Worm (Caenorhabditis elegans) whole organism, L3 larva: ENCODE measurements around the gene prp-39.

Experiments used
- R02D3.7 ChIP-seq: fragments of 150-350 bp; optimal IDR thresholded peaks from 2 replicates; lab custom pipeline; 2014; ENCODE audit warnings: missing biosample characterization, missing genetic modification characterization
- ZK546.5 ChIP-seq: sonication (generic microtip); optimal IDR thresholded peaks from 2 replicates; lab custom pipeline; 2017; ENCODE audit warnings: missing biosample characterization, missing genetic modification characterization
- aly-2 ChIP-seq: fragments of 150-350 bp; optimal IDR thresholded peaks from 2 replicates; lab custom pipeline; 2014; ENCODE audit warnings: missing biosample characterization, missing genetic modification characterization
- ama-1 ChIP-seq: fragments of 150-350 bp; optimal IDR thresholded peaks from 2 replicates; lab custom pipeline; 2018
- ceh-16 ChIP-seq: sonication (generic microtip); optimal IDR thresholded peaks from 2 replicates; lab custom pipeline; 2017; ENCODE audit warnings: missing biosample characterization, missing genetic modification characterization
- ceh-28 ChIP-seq: fragments of 150-350 bp; optimal IDR thresholded peaks from 2 replicates; lab custom pipeline; 2014; ENCODE audit warnings: missing biosample characterization, missing genetic modification reagents, missing genetic modification characterization
- ceh-82 ChIP-seq: fragments of 150-350 bp; optimal IDR thresholded peaks from 2 replicates; lab custom pipeline; 2014; ENCODE audit warnings: missing biosample characterization, missing genetic modification characterization
- ceh-9 ChIP-seq: sonication (generic microtip); optimal IDR thresholded peaks from 2 replicates; lab custom pipeline; 2018; ENCODE audit warnings: missing biosample characterization, missing genetic modification characterization
- daf-12 ChIP-seq: fragments of 150-350 bp; optimal IDR thresholded peaks from 2 replicates; lab custom pipeline; 2014; ENCODE audit warnings: missing biosample characterization, missing genetic modification reagents, missing genetic modification characterization
- egl-27 ChIP-seq: sonication (generic microtip); optimal IDR thresholded peaks from 4 replicates; lab custom pipeline; 2017; ENCODE audit warnings: missing biosample characterization, missing genetic modification reagents, missing genetic modification characterization
- egl-5 ChIP-seq: fragments of 150-350 bp; optimal IDR thresholded peaks from 2 replicates; lab custom pipeline; 2017; ENCODE audit warnings: missing biosample characterization, missing genetic modification reagents, missing genetic modification characterization, inconsistent platforms
- elt-1 ChIP-seq: fragments of 150-350 bp; optimal IDR thresholded peaks from 2 replicates; lab custom pipeline; 2014; ENCODE audit warnings: missing biosample characterization, missing genetic modification characterization
- elt-2 ChIP-seq: sonication (generic microtip); optimal IDR thresholded peaks from 2 replicates; lab custom pipeline; 2016; ENCODE audit warnings: missing genetic modification reagents, mild to moderate bottlenecking, missing genetic modification characterization, missing compliant biosample characterization
- elt-3 ChIP-seq, 3 experiments: fragments of 150-350 bp in 1 of 3; sonication (generic microtip) in 2 of 3; optimal IDR thresholded peaks; 2 replicates in 2 of 3; 4 replicates in 1 of 3; lab custom pipeline; 2014 to 2017; ENCODE audit warnings: missing biosample characterization in 3 of 3, missing genetic modification characterization in 3 of 3
- eor-1 ChIP-seq, 2 experiments: fragments of 150-350 bp; optimal IDR thresholded peaks; 2 replicates each; lab custom pipeline; 2014 to 2018; ENCODE audit warnings: missing biosample characterization in 2 of 2, missing genetic modification characterization in 2 of 2
- fkh-10 ChIP-seq: sonication (generic microtip); optimal IDR thresholded peaks from 2 replicates; lab custom pipeline; 2017; ENCODE audit warnings: missing biosample characterization, missing genetic modification reagents, missing genetic modification characterization
- fkh-2 ChIP-seq: fragments of 150-350 bp; optimal IDR thresholded peaks from 2 replicates; lab custom pipeline; 2014; ENCODE audit warnings: missing biosample characterization, missing genetic modification reagents, missing genetic modification characterization
- fos-1 ChIP-seq: fragments of 150-350 bp; optimal IDR thresholded peaks from 2 replicates; lab custom pipeline; 2014; ENCODE audit warnings: missing biosample characterization, missing genetic modification characterization
- hmg-11 ChIP-seq: sonication (generic microtip); optimal IDR thresholded peaks from 2 replicates; lab custom pipeline; 2016; ENCODE audit warnings: missing genetic modification characterization, missing compliant biosample characterization
- jun-1 ChIP-seq: fragments of 150-350 bp; optimal IDR thresholded peaks from 2 replicates; lab custom pipeline; 2014; ENCODE audit warnings: missing biosample characterization, missing genetic modification reagents, missing genetic modification characterization
- lin-15B ChIP-seq: fragments of 150-350 bp; optimal IDR thresholded peaks from 2 replicates; lab custom pipeline; 2014; ENCODE audit warnings: missing biosample characterization, missing genetic modification characterization
- lin-39 ChIP-seq: fragments of 150-350 bp; optimal IDR thresholded peaks from 2 replicates; lab custom pipeline; 2018; ENCODE audit warnings: missing biosample characterization, missing genetic modification reagents, missing genetic modification characterization
- lsy-12 ChIP-seq: sonication (generic microtip); optimal IDR thresholded peaks from 2 replicates; lab custom pipeline; 2016; ENCODE audit warnings: mild to moderate bottlenecking, missing genetic modification characterization, missing compliant biosample characterization
- mdl-1 ChIP-seq: fragments of 150-350 bp; optimal IDR thresholded peaks from 2 replicates; lab custom pipeline; 2014; ENCODE audit warnings: missing biosample characterization, missing genetic modification characterization
- mml-1 ChIP-seq: fragments of 150-350 bp; sonication (generic microtip); optimal IDR thresholded peaks from 3 replicates; lab custom pipeline; 2014; ENCODE audit warnings: missing biosample characterization, missing genetic modification characterization
- nfya-1 ChIP-seq: sonication (generic microtip); optimal IDR thresholded peaks from 2 replicates; lab custom pipeline; 2017; ENCODE audit warnings: missing genetic modification characterization, mild to moderate bottlenecking, missing compliant biosample characterization, antibody characterized with exemption, moderate library complexity; ENCODE audit not compliant: insufficient read depth
- nhr-11 ChIP-seq: fragments of 150-350 bp; optimal IDR thresholded peaks from 2 replicates; lab custom pipeline; 2014; ENCODE audit warnings: missing biosample characterization, missing genetic modification characterization
- nhr-12 ChIP-seq: fragments of 150-350 bp; optimal IDR thresholded peaks from 2 replicates; lab custom pipeline; 2014; ENCODE audit warnings: missing biosample characterization, missing genetic modification characterization
- nhr-23 ChIP-seq: fragments of 150-350 bp; optimal IDR thresholded peaks from 2 replicates; lab custom pipeline; 2014; ENCODE audit warnings: missing biosample characterization, missing genetic modification reagents, missing genetic modification characterization
- nhr-237 ChIP-seq: fragments of 150-350 bp; optimal IDR thresholded peaks from 2 replicates; lab custom pipeline; 2014; ENCODE audit warnings: missing biosample characterization, missing genetic modification characterization
- nhr-25 ChIP-seq: sonication (generic microtip); optimal IDR thresholded peaks from 2 replicates; lab custom pipeline; 2017; ENCODE audit warnings: missing biosample characterization, missing genetic modification characterization
- nhr-28 ChIP-seq: fragments of 150-350 bp; optimal IDR thresholded peaks from 2 replicates; lab custom pipeline; 2014; ENCODE audit warnings: missing biosample characterization, missing genetic modification characterization
- nhr-43 ChIP-seq: sonication (generic microtip); optimal IDR thresholded peaks from 2 replicates; lab custom pipeline; 2016; ENCODE audit warnings: mild to moderate bottlenecking, missing genetic modification characterization, missing compliant biosample characterization; ENCODE audit not compliant: poor library complexity, severe bottlenecking
- nhr-67 ChIP-seq: fragments of 150-350 bp; optimal IDR thresholded peaks from 2 replicates; lab custom pipeline; 2014; ENCODE audit warnings: missing biosample characterization, missing genetic modification characterization
- nhr-76 ChIP-seq: fragments of 150-350 bp; sonication (generic microtip); optimal IDR thresholded peaks from 5 replicates; lab custom pipeline; 2014; ENCODE audit warnings: missing biosample characterization, missing genetic modification characterization
- nhr-77 ChIP-seq: fragments of 150-350 bp; optimal IDR thresholded peaks from 2 replicates; lab custom pipeline; 2014; ENCODE audit warnings: missing biosample characterization, missing genetic modification characterization
- pha-4 ChIP-seq: fragments of 150-350 bp; optimal IDR thresholded peaks from 2 replicates; lab custom pipeline; 2014; ENCODE audit warnings: missing biosample characterization, missing genetic modification reagents, missing genetic modification characterization
- pqm-1 ChIP-seq: fragments of 150-350 bp; optimal IDR thresholded peaks from 2 replicates; lab custom pipeline; 2017; ENCODE audit warnings: missing biosample characterization, missing genetic modification characterization, inconsistent platforms
- sea-2 ChIP-seq: fragments of 150-350 bp; sonication (generic microtip); optimal IDR thresholded peaks from 4 replicates; lab custom pipeline; 2014; ENCODE audit warnings: missing biosample characterization, missing genetic modification reagents, missing genetic modification characterization
- skn-1 ChIP-seq: fragments of 150-350 bp; optimal IDR thresholded peaks from 2 replicates; lab custom pipeline; 2014; ENCODE audit warnings: missing biosample characterization, missing genetic modification characterization
- snpc-4 ChIP-seq: fragments of 150-350 bp; optimal IDR thresholded peaks from 2 replicates; lab custom pipeline; 2014; ENCODE audit warnings: missing biosample characterization, missing genetic modification characterization
- tbx-2 ChIP-seq: sonication (generic microtip); optimal IDR thresholded peaks from 2 replicates; lab custom pipeline; 2016; ENCODE audit warnings: mild to moderate bottlenecking, missing genetic modification characterization, missing compliant biosample characterization
- unc-39 ChIP-seq: sonication (generic microtip); optimal IDR thresholded peaks from 4 replicates; lab custom pipeline; 2017; ENCODE audit warnings: missing biosample characterization, missing genetic modification characterization
- unc-62 ChIP-seq: fragments of 150-350 bp; sonication (generic microtip); optimal IDR thresholded peaks from 4 replicates; lab custom pipeline; 2014; ENCODE audit warnings: missing biosample characterization, missing genetic modification reagents, missing genetic modification characterization
- zag-1 ChIP-seq: fragments of 150-350 bp; optimal IDR thresholded peaks from 2 replicates; lab custom pipeline; 2014; ENCODE audit warnings: missing biosample characterization, missing genetic modification characterization
- ztf-11 ChIP-seq: fragments of 150-350 bp; optimal IDR thresholded peaks from 2 replicates; lab custom pipeline; 2014; ENCODE audit warnings: missing biosample characterization, missing genetic modification characterization
- ztf-4 ChIP-seq: fragments of 150-350 bp; optimal IDR thresholded peaks from 2 replicates; lab custom pipeline; 2014; ENCODE audit warnings: missing biosample characterization, missing genetic modification characterization

Gene prp-39

ce11 chrV:5684534-5684933 lies 2.1 kb upstream of the prp-39 start, which contains the start of the genes hmgs-1 and F25B4.4:
Gene hmgs-1, minus strand, starts transcription at chrV:5684589.
Gene F25B4.4, plus strand, starts transcription at chrV:5684873.
- TF ChIP-seq fkh-2 (tag; lab: Kevin White, UChicago): no peak
- peak; percentile 49 for TF ChIP-seq nhr-11 (tag; lab: Kevin White, UChicago)
- TF ChIP-seq sea-2 (GFP tag; lab: Kevin White, UChicago): no peak
- TF ChIP-seq ceh-82: peak; percentile 71
- peak; percentile 97 for TF ChIP-seq lin-15B (tag; lab: Kevin White, UChicago)
- TF ChIP-seq nfya-1 (tag; lab: Kevin White, UChicago): peak; percentile 88
- peak; percentile 76 for TF ChIP-seq ceh-28 (tag; lab: Kevin White, UChicago)
- TF ChIP-seq nhr-43 (tag; lab: Kevin White, UChicago): peak; percentile 83
- peak; percentile 96 for TF ChIP-seq lin-39 (tag; lab: Kevin White, UChicago)
- TF ChIP-seq nhr-28 (tag; lab: Kevin White, UChicago): peak; percentile 41
- TF ChIP-seq nhr-76 (tag; lab: Kevin White, UChicago): no peak
- no peak for TF ChIP-seq mml-1 (tag; lab: Kevin White, UChicago)
- no peak for TF ChIP-seq daf-12 (tag; lab: Kevin White, UChicago)
- TF ChIP-seq ceh-9 (tag; lab: Kevin White, UChicago): no peak
- no peak for TF ChIP-seq ztf-4
- peak; percentile 61 for TF ChIP-seq nhr-77 (tag; lab: Kevin White, UChicago)
- TF ChIP-seq fkh-10 (GFP tag; lab: Kevin White, UChicago): peak; percentile 86
- peak; percentile 85 for TF ChIP-seq jun-1
- peak in 1 of 3 experiments; percentile 9 for TF ChIP-seq elt-3 (tag; optimal IDR thresholded peaks at IDR 0.05; lab: Kevin White, UChicago)
- no peak for TF ChIP-seq ceh-16
- no peak for TF ChIP-seq mdl-1 (tag; lab: Kevin White, UChicago)
- peak; percentile 60 for TF ChIP-seq elt-2 (tag; lab: Kevin White, UChicago)
- no peak for TF ChIP-seq zag-1 (tag; lab: Kevin White, UChicago)
- peak; percentile 94 for TF ChIP-seq egl-5 (tag; lab: Kevin White, UChicago)
- TF ChIP-seq hmg-11 (tag; lab: Kevin White, UChicago): peak; percentile 80
- no peak for TF ChIP-seq nhr-237 (tag; lab: Kevin White, UChicago)
- TF ChIP-seq R02D3.7: peak; percentile 100
- peak; percentile 88 for TF ChIP-seq nhr-25
- peak; percentile 81 for TF ChIP-seq pqm-1 (tag; lab: Kevin White, UChicago)
- TF ChIP-seq tbx-2 (tag; lab: Kevin White, UChicago): peak; percentile 70
- TF ChIP-seq ztf-11 (tag; lab: Kevin White, UChicago): no peak
- no peak for TF ChIP-seq unc-62 (GFP tag; lab: Kevin White, UChicago)
- TF ChIP-seq nhr-12: no peak
- TF ChIP-seq pha-4 (tag; lab: Kevin White, UChicago): peak; percentile 98
- peak; percentile 49 for TF ChIP-seq egl-27 (tag; lab: Kevin White, UChicago)
- no peak for TF ChIP-seq fos-1 (tag; lab: Kevin White, UChicago)
- no peak for TF ChIP-seq ZK546.5
- no peak for TF ChIP-seq nhr-67 (tag; lab: Kevin White, UChicago)
- peak; percentile 79 for TF ChIP-seq lsy-12 (tag; lab: Kevin White, UChicago)
- TF ChIP-seq skn-1 (tag; lab: Kevin White, UChicago): peak; percentile 76
- TF ChIP-seq ama-1 (lab: Kevin White, UChicago): peak; percentile 64
- peak; percentile 67 for TF ChIP-seq snpc-4 (tag; lab: Kevin White, UChicago)
- TF ChIP-seq unc-39 (tag; lab: Kevin White, UChicago): no peak
- TF ChIP-seq eor-1 (tag; optimal IDR thresholded peaks at IDR 0.05; lab: Kevin White, UChicago): no peak
- TF ChIP-seq elt-1: peak; percentile 37
- TF ChIP-seq aly-2 (tag; lab: Kevin White, UChicago): no peak
- peak; percentile 95 for TF ChIP-seq nhr-23 (tag; lab: Kevin White, UChicago)
